Worm (Caenorhabditis elegans) whole organism, early embryonic: Measurements from ENCODE around the gene F35E8.10.

Source experiments
- F13C5.2 ChIP-seq: sonication (generic microtip); optimal IDR thresholded peaks from 2 replicates; lab custom pipeline; 2017; ENCODE audit warnings: mild to moderate bottlenecking, missing genetic modification characterization, inconsistent platforms, missing compliant biosample characterization
- ama-1 ChIP-seq: fragments of 150-350 bp; optimal IDR thresholded peaks from 2 replicates; lab custom pipeline; 2014
- ceh-13 ChIP-seq: fragments of 200-800 bp; sonication (Bioruptor generic); optimal IDR thresholded peaks from 2 replicates; lab custom pipeline; 2018; ENCODE audit warnings: mild to moderate bottlenecking, missing genetic modification characterization, missing compliant biosample characterization
- hmbx-1 ChIP-seq: sonication (generic microtip); optimal IDR thresholded peaks from 2 replicates; lab custom pipeline; 2016; ENCODE audit warnings: mild to moderate bottlenecking, missing genetic modification characterization, missing compliant biosample characterization
- pes-1 ChIP-seq: fragments of 200-800 bp; sonication (Bioruptor generic); IDR thresholded peaks from 2 replicates; pipeline ENCODE4 v1.3.6; 2022; ENCODE audit warnings: missing genetic modification reagents, missing genetic modification characterization, missing compliant biosample characterization
- scrt-1 ChIP-seq: fragments of 200-800 bp; sonication (Bioruptor generic); IDR thresholded peaks from 2 replicates; pipeline ENCODE4 v1.3.6; 2022; ENCODE audit warnings: missing genetic modification characterization, missing compliant biosample characterization
- sea-1 ChIP-seq: fragments of 200-800 bp; sonication (Bioruptor generic); conservative IDR thresholded peaks from 2 replicates; pipeline ENCODE4 v1.3.6; 2022; ENCODE audit warnings: missing genetic modification characterization, missing compliant biosample characterization
- tbx-37 ChIP-seq: fragments of 200-800 bp; sonication (Bioruptor generic); conservative IDR thresholded peaks from 2 replicates; pipeline ENCODE4 v1.3.6; 2022; ENCODE audit warnings: missing genetic modification reagents, missing genetic modification characterization, missing compliant biosample characterization

DNA sequence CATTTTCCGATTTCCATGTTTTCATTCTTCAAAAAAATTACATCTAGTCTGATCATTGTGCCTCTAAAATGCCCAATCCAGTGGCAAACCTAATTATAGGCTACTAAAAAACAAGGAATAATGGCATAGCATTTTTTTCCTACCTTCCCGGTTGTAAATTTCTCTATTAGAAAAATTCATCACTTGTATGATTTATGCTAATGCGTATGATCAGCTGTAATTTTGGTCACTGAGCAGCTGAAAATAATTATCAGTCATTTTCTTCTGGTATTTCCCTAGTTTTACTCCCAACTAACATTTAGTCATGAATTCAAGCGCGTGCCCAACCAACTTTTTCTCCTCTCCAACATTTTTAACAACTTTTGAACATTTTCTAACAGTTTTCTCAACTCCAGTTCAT lies 35.3 kb upstream of the F35E8.10 start, which contains the start of gene srh-186:
- TF ChIP-seq scrt-1 (GFP tag; lab: Robert Waterston, UW): no peak
- no peak for TF ChIP-seq pes-1 (GFP tag; lab: Robert Waterston, UW)
- no peak for TF ChIP-seq ama-1 (lab: Kevin White, UChicago)
- TF ChIP-seq ceh-13 (GFP tag; lab: Kevin White, UChicago): no peak
- TF ChIP-seq tbx-37: no peak
- TF ChIP-seq F13C5.2 (tag; lab: Kevin White, UChicago): no peak
- no peak for TF ChIP-seq hmbx-1
- no peak for TF ChIP-seq sea-1 (GFP tag; lab: Robert Waterston, UW)
